Worm (Caenorhabditis elegans): Measurements from ENCODE around the gene T02G5.14.

T02G5.14 gene

ce11 chrII:7075564-7076228, 8.4 kb upstream of the T02G5.14 start, which contains the start of gene T02G5.7 (continued):
- TF ChIP-seq zim-3 (tag; optimal IDR thresholded peaks at IDR 0.05) (peak; percentile 74), Y56A3A.18 (GFP tag; IDR thresholded peaks at IDR 0.05) (no peak), lin-35 (GFP tag; optimal IDR thresholded peaks at IDR 0.05) (peak in 1 of 3 experiments; percentile 3), rcor-1 (GFP tag; IDR thresholded peaks at IDR 0.05) (no peak), ztf-18 (tag; optimal IDR thresholded peaks at IDR 0.05) (peak; percentile 15), mes-4 (tag; optimal IDR thresholded peaks at IDR 0.05) (no peak), ama-1 (optimal IDR thresholded peaks at IDR 0.05) (peak; percentile 29), ama-1 (GFP tag; optimal IDR thresholded peaks at IDR 0.05) (no peak), zfh-2 (GFP tag; conservative IDR thresholded peaks at IDR 0.05) (no peak), lin-54 (GFP tag; optimal IDR thresholded peaks at IDR 0.05) (peak; percentile 5), pbrm-1 (GFP tag; IDR thresholded peaks at IDR 0.05) (0 out of 2 replicates have a peak, but pooled peaks have one; percentile 15), C06A6.2 (GFP tag; conservative IDR thresholded peaks at IDR 0.05) (0 out of 2 replicates have a peak, but pooled peaks have one; percentile 44), madf-10 (tag; optimal IDR thresholded peaks at IDR 0.05) (no peak), F37B4.10 (GFP tag; IDR thresholded peaks at IDR 0.05) (no peak), Y53G8AR.9 (GFP tag; conservative IDR thresholded peaks at IDR 0.05) (peak; percentile 78), F55B11.4 (tag; optimal IDR thresholded peaks at IDR 0.05; ENCODE audit: borderline replicate concordance, insufficient read depth) (no peak), ztf-25 (GFP tag; IDR thresholded peaks at IDR 0.05) (no peak), dpff-1 (tag; optimal IDR thresholded peaks at IDR 0.05) (peak; percentile 75), madf-6 (GFP tag; IDR thresholded peaks at IDR 0.05) (peak; percentile 29; the same call in 1 of the 2 replicates), B0261.1 (tag; optimal IDR thresholded peaks at IDR 0.05) (no peak), chd-7 (tag; optimal IDR thresholded peaks at IDR 0.05) (peak; percentile 21)

ce11 chrII:7088283-7088682, 4.2 kb downstream of the T02G5.14 start:
- peak; percentile 54 for TF ChIP-seq madf-8 (GFP tag; conservative IDR thresholded peaks at IDR 0.05)
- peak; percentile 73 for TF ChIP-seq madf-6 (GFP tag; IDR thresholded peaks at IDR 0.05)

ce11 chrII:7090085-7090484, 6.0 kb downstream of the T02G5.14 start:
- peak; percentile 84 for TF ChIP-seq hmg-1.2 (GFP tag; IDR thresholded peaks at IDR 0.05)
- TF ChIP-seq nfya-2 (GFP tag; IDR thresholded peaks at IDR 0.05), result no peak

ce11 chrII:7090852-7091251, 6.7 kb downstream of the T02G5.14 start:
- TF ChIP-seq egl-44 (GFP tag; IDR thresholded peaks at IDR 0.05), result no peak
- no peak for TF ChIP-seq let-526 (GFP tag; IDR thresholded peaks at IDR 0.05)
- no peak for TF ChIP-seq attf-6 (GFP tag; IDR thresholded peaks at IDR 0.05)
- no peak for TF ChIP-seq cebp-2 (GFP tag; IDR thresholded peaks at IDR 0.05)
- TF ChIP-seq nhr-179 (tag; optimal IDR thresholded peaks at IDR 0.05), result no peak
- no peak for TF ChIP-seq ceh-100 (GFP tag; IDR thresholded peaks at IDR 0.05)
- no peak for TF ChIP-seq ceh-58 (GFP tag; IDR thresholded peaks at IDR 0.05)
- TF ChIP-seq pbrm-1 (GFP tag; IDR thresholded peaks at IDR 0.05), result no peak
- TF ChIP-seq ceh-91 (GFP tag; IDR thresholded peaks at IDR 0.05), result no peak
- no peak for TF ChIP-seq F37B4.10 (GFP tag; IDR thresholded peaks at IDR 0.05)
- TF ChIP-seq F23B12.7 (tag; optimal IDR thresholded peaks at IDR 0.05; ENCODE audit: insufficient read depth), result no peak
- no peak for TF ChIP-seq hlh-12 (tag; optimal IDR thresholded peaks at IDR 0.05)
- no peak for TF ChIP-seq ceh-79 (tag; optimal IDR thresholded peaks at IDR 0.05)
- TF ChIP-seq F57C9.4 (tag; optimal IDR thresholded peaks at IDR 0.05), result no peak
- no peak for TF ChIP-seq gei-17 (GFP tag; optimal IDR thresholded peaks at IDR 0.05)
- no peak for TF ChIP-seq snpc-1.3 (tag; optimal IDR thresholded peaks at IDR 0.05; ENCODE audit: insufficient read depth)
- TF ChIP-seq B0336.3 (GFP tag; IDR thresholded peaks at IDR 0.05), result no peak
- TF ChIP-seq ztf-3 (GFP tag; optimal IDR thresholded peaks at IDR 0.05), result no peak
- TF ChIP-seq pha-4 (tag; optimal IDR thresholded peaks at IDR 0.05), result no peak
